Worm (Caenorhabditis elegans) whole organism, L3 larva: Measurements from ENCODE around the gene R04F11.2.

Source experiments
- R02D3.7 ChIP-seq: fragments of 150-350 bp; optimal IDR thresholded peaks from 2 replicates; lab custom pipeline; 2014; ENCODE audit warnings: missing biosample characterization, missing genetic modification characterization
- ZK546.5 ChIP-seq: sonication (generic microtip); optimal IDR thresholded peaks from 2 replicates; lab custom pipeline; 2017; ENCODE audit warnings: missing biosample characterization, missing genetic modification characterization
- aly-2 ChIP-seq: fragments of 150-350 bp; optimal IDR thresholded peaks from 2 replicates; lab custom pipeline; 2014; ENCODE audit warnings: missing biosample characterization, missing genetic modification characterization
- ama-1 ChIP-seq: fragments of 150-350 bp; optimal IDR thresholded peaks from 2 replicates; lab custom pipeline; 2018
- egl-5 ChIP-seq: fragments of 150-350 bp; optimal IDR thresholded peaks from 2 replicates; lab custom pipeline; 2017; ENCODE audit warnings: missing biosample characterization, missing genetic modification reagents, missing genetic modification characterization, inconsistent platforms
- elt-1 ChIP-seq: fragments of 150-350 bp; optimal IDR thresholded peaks from 2 replicates; lab custom pipeline; 2014; ENCODE audit warnings: missing biosample characterization, missing genetic modification characterization
- elt-2 ChIP-seq: sonication (generic microtip); optimal IDR thresholded peaks from 2 replicates; lab custom pipeline; 2016; ENCODE audit warnings: missing genetic modification reagents, mild to moderate bottlenecking, missing genetic modification characterization, missing compliant biosample characterization
- elt-3 ChIP-seq, 3 experiments: fragments of 150-350 bp in 1 of 3; sonication (generic microtip) in 2 of 3; optimal IDR thresholded peaks; 2 replicates in 2 of 3; 4 replicates in 1 of 3; lab custom pipeline; 2014 to 2017; ENCODE audit warnings: missing biosample characterization in 3 of 3, missing genetic modification characterization in 3 of 3
- eor-1 ChIP-seq, 2 experiments: fragments of 150-350 bp; optimal IDR thresholded peaks; 2 replicates each; lab custom pipeline; 2014 to 2018; ENCODE audit warnings: missing biosample characterization in 2 of 2, missing genetic modification characterization in 2 of 2
- fos-1 ChIP-seq: fragments of 150-350 bp; optimal IDR thresholded peaks from 2 replicates; lab custom pipeline; 2014; ENCODE audit warnings: missing biosample characterization, missing genetic modification characterization
- jun-1 ChIP-seq: fragments of 150-350 bp; optimal IDR thresholded peaks from 2 replicates; lab custom pipeline; 2014; ENCODE audit warnings: missing biosample characterization, missing genetic modification reagents, missing genetic modification characterization
- lin-15B ChIP-seq: fragments of 150-350 bp; optimal IDR thresholded peaks from 2 replicates; lab custom pipeline; 2014; ENCODE audit warnings: missing biosample characterization, missing genetic modification characterization
- lsy-12 ChIP-seq: sonication (generic microtip); optimal IDR thresholded peaks from 2 replicates; lab custom pipeline; 2016; ENCODE audit warnings: mild to moderate bottlenecking, missing genetic modification characterization, missing compliant biosample characterization
- mdl-1 ChIP-seq: fragments of 150-350 bp; optimal IDR thresholded peaks from 2 replicates; lab custom pipeline; 2014; ENCODE audit warnings: missing biosample characterization, missing genetic modification characterization
- nfya-1 ChIP-seq: sonication (generic microtip); optimal IDR thresholded peaks from 2 replicates; lab custom pipeline; 2017; ENCODE audit warnings: missing genetic modification characterization, mild to moderate bottlenecking, missing compliant biosample characterization, antibody characterized with exemption, moderate library complexity; ENCODE audit not compliant: insufficient read depth
- nhr-11 ChIP-seq: fragments of 150-350 bp; optimal IDR thresholded peaks from 2 replicates; lab custom pipeline; 2014; ENCODE audit warnings: missing biosample characterization, missing genetic modification characterization
- nhr-12 ChIP-seq: fragments of 150-350 bp; optimal IDR thresholded peaks from 2 replicates; lab custom pipeline; 2014; ENCODE audit warnings: missing biosample characterization, missing genetic modification characterization
- nhr-23 ChIP-seq: fragments of 150-350 bp; optimal IDR thresholded peaks from 2 replicates; lab custom pipeline; 2014; ENCODE audit warnings: missing biosample characterization, missing genetic modification reagents, missing genetic modification characterization
- nhr-237 ChIP-seq: fragments of 150-350 bp; optimal IDR thresholded peaks from 2 replicates; lab custom pipeline; 2014; ENCODE audit warnings: missing biosample characterization, missing genetic modification characterization
- nhr-25 ChIP-seq: sonication (generic microtip); optimal IDR thresholded peaks from 2 replicates; lab custom pipeline; 2017; ENCODE audit warnings: missing biosample characterization, missing genetic modification characterization
- nhr-28 ChIP-seq: fragments of 150-350 bp; optimal IDR thresholded peaks from 2 replicates; lab custom pipeline; 2014; ENCODE audit warnings: missing biosample characterization, missing genetic modification characterization
- nhr-43 ChIP-seq: sonication (generic microtip); optimal IDR thresholded peaks from 2 replicates; lab custom pipeline; 2016; ENCODE audit warnings: mild to moderate bottlenecking, missing genetic modification characterization, missing compliant biosample characterization; ENCODE audit not compliant: poor library complexity, severe bottlenecking
- nhr-77 ChIP-seq: fragments of 150-350 bp; optimal IDR thresholded peaks from 2 replicates; lab custom pipeline; 2014; ENCODE audit warnings: missing biosample characterization, missing genetic modification characterization
- pha-4 ChIP-seq: fragments of 150-350 bp; optimal IDR thresholded peaks from 2 replicates; lab custom pipeline; 2014; ENCODE audit warnings: missing biosample characterization, missing genetic modification reagents, missing genetic modification characterization
- pqm-1 ChIP-seq: fragments of 150-350 bp; optimal IDR thresholded peaks from 2 replicates; lab custom pipeline; 2017; ENCODE audit warnings: missing biosample characterization, missing genetic modification characterization, inconsistent platforms
- sea-2 ChIP-seq: fragments of 150-350 bp; sonication (generic microtip); optimal IDR thresholded peaks from 4 replicates; lab custom pipeline; 2014; ENCODE audit warnings: missing biosample characterization, missing genetic modification reagents, missing genetic modification characterization
- tbx-2 ChIP-seq: sonication (generic microtip); optimal IDR thresholded peaks from 2 replicates; lab custom pipeline; 2016; ENCODE audit warnings: mild to moderate bottlenecking, missing genetic modification characterization, missing compliant biosample characterization

The R04F11.2 gene

ce11 chrV:12352445-12352844 is 34.3 kb downstream of the R04F11.2 start, which contains the start of gene sqt-3:
Gene sqt-3, plus strand, starts transcription at chrV:12352745.
- TF ChIP-seq eor-1 (tag; optimal IDR thresholded peaks at IDR 0.05; lab: Kevin White, UChicago), result no peak
- no peak for TF ChIP-seq nfya-1
- TF ChIP-seq elt-2 (tag; lab: Kevin White, UChicago), result no peak

ce11 chrV:12352881-12353280 is 34.7 kb downstream of the R04F11.2 start:
- no peak for TF ChIP-seq sea-2
- TF ChIP-seq ama-1, result peak; percentile 51
- no peak for TF ChIP-seq jun-1 (tag; lab: Kevin White, UChicago)
- TF ChIP-seq, all 47 proteins: peak for 1

ce11 chrV:12353505-12353904 is 35.3 kb downstream of the R04F11.2 start:
- TF ChIP-seq nhr-23 (tag; lab: Kevin White, UChicago) (no peak), nhr-11 (tag; lab: Kevin White, UChicago) (no peak), nhr-43 (peak; percentile 25), pha-4 (tag; lab: Kevin White, UChicago) (no peak)

ce11 chrV:12354193-12354830 is 36.1 kb downstream of the R04F11.2 start:
- peak; percentile 62 for TF ChIP-seq aly-2 (tag; lab: Kevin White, UChicago)
- TF ChIP-seq eor-1 (tag; optimal IDR thresholded peaks at IDR 0.05; lab: Kevin White, UChicago), result no peak
- peak; percentile 43 for TF ChIP-seq nhr-25 (tag; lab: Kevin White, UChicago)
- TF ChIP-seq fos-1 (tag; lab: Kevin White, UChicago), result no peak
- peak; percentile 11 for TF ChIP-seq tbx-2 (tag; lab: Kevin White, UChicago)
- peak in 1 of 3 experiments; percentile 35 for TF ChIP-seq elt-3 (tag; optimal IDR thresholded peaks at IDR 0.05; lab: Kevin White, UChicago)
- no peak for TF ChIP-seq nhr-77 (tag; lab: Kevin White, UChicago)
- TF ChIP-seq nhr-43, result peak; percentile 91
- no peak for TF ChIP-seq lin-15B
- peak; percentile 34 for TF ChIP-seq lsy-12 (tag; lab: Kevin White, UChicago)
- peak; percentile 1 for TF ChIP-seq nhr-28 (tag; lab: Kevin White, UChicago)
- TF ChIP-seq elt-1 (tag; lab: Kevin White, UChicago), result peak; percentile 44
- no peak for TF ChIP-seq ZK546.5 (tag; lab: Kevin White, UChicago)
- no peak for TF ChIP-seq sea-2
- peak; percentile 76 for TF ChIP-seq ama-1
- TF ChIP-seq nhr-23 (tag; lab: Kevin White, UChicago), result peak; percentile 45

ce11 chrV:12357632-12358031 is 39.5 kb downstream of the R04F11.2 start:
- TF ChIP-seq fos-1 (tag; lab: Kevin White, UChicago), result no peak
- no peak for TF ChIP-seq pqm-1
- no peak for TF ChIP-seq nhr-12 (tag; lab: Kevin White, UChicago)

- TF ChIP-seq mdl-1 (tag; lab: Kevin White, UChicago) (no peak), lsy-12 (tag; lab: Kevin White, UChicago) (no peak), R02D3.7 (tag; lab: Kevin White, UChicago) (no peak), nhr-237 (no peak), pqm-1 (no peak)
Measured at ce11 chrV:12358347-12358746, 40.2 kb downstream of the R04F11.2 start, which contains the start of gene F23H12.5. Gene F23H12.5, plus strand, starts transcription at chrV:12358647.

- no peak for TF ChIP-seq egl-5
Measured at ce11 chrV:12361644-12362043, 43.5 kb downstream of the R04F11.2 start, which contains the start of gene fipr-1. Gene fipr-1, minus strand, starts transcription at chrV:12361744.

- TF ChIP-seq pha-4 (tag; lab: Kevin White, UChicago), result peak; percentile 81
- no peak for TF ChIP-seq elt-3 (tag; optimal IDR thresholded peaks at IDR 0.05; lab: Kevin White, UChicago)
- TF ChIP-seq, all 47 proteins: peak for 1
Measured at ce11 chrV:12365104-12365503, 46.9 kb downstream of the R04F11.2 start, which contains the start of gene fipr-2. Gene fipr-2, plus strand, starts transcription at chrV:12365348.
